Worm (Caenorhabditis elegans): ENCODE data around the gene dpf-4.

DNA sequence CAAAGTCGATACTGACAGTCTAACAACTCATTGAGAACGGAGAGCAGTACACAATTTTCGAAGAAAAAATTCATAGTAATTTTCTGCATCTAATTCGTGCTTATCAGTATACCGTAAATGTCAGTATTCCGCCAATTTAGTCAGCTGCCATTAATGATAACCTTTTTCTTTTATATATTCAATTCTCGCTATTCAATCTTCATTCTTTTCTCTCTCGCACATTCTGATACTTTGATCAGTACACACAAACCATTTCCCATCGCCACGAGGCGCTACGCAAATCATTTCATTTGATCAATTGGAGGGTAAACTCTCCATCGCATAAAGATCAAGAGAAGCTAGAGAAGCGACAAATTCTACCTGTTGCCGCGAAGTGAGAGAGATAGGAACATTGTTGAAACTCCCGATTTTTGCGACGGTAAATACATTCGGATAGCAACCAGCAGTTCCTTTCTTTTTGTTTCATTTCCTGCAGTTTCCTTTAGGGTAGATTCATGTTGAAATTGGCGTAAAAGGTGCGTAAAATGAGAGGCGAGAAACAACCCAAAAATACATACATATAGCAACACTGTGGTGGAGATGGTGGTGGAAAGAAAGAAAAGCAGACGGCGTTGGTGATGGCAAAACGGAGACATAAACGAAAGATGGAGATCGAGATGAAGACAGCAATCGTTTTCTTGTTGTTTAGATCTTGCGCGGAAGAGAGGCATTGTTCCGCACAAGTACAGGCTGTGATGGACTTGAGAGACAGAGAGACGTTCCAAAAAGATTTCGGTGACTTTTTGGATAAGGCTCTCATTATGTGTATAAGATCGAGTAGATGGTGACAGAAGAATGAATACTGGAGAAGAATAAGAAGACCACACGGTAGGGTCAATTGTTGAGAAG, 20.7 kb upstream of the dpf-4 start:
- TF ChIP-seq scrt-1 (GFP tag; IDR thresholded peaks at IDR 0.05) (no peak), hnd-1 (tag; optimal IDR thresholded peaks at IDR 0.05) (no peak), ama-1 (optimal IDR thresholded peaks at IDR 0.05) (no peak), hmg-4 (GFP tag; optimal IDR thresholded peaks at IDR 0.05) (no peak), aly-1 (tag; optimal IDR thresholded peaks at IDR 0.05) (no peak), sea-1 (GFP tag; conservative IDR thresholded peaks at IDR 0.05) (no peak), tbx-37 (GFP tag; conservative IDR thresholded peaks at IDR 0.05) (no peak), F13C5.2 (tag; optimal IDR thresholded peaks at IDR 0.05) (no peak), flt-1 (GFP tag; IDR thresholded peaks at IDR 0.05) (no peak), ceh-13 (GFP tag; optimal IDR thresholded peaks at IDR 0.05) (no peak), hmbx-1 (tag; optimal IDR thresholded peaks at IDR 0.05) (no peak), tra-4 (tag; optimal IDR thresholded peaks at IDR 0.05) (no peak)

All from whole organism, early embryonic.